Fruit fly (Drosophila melanogaster) whole organism, wandering third instar larva: ENCODE data around the gene CG44428.

Experiments used
- CG32264 ChIP-seq: fragments of 200-800 bp; sonication (Bioruptor generic); optimal IDR thresholded peaks from 2 replicates; lab custom pipeline; 2016; ENCODE audit warnings: missing biosample characterization, missing genetic modification characterization
- CG9705 ChIP-seq: fragments of 200-800 bp; sonication (Bioruptor generic); optimal IDR thresholded peaks from 2 replicates; lab custom pipeline; 2018; ENCODE audit warnings: missing biosample characterization, mild to moderate bottlenecking, missing genetic modification characterization
- CrebA ChIP-seq: fragments of 200-800 bp; sonication (Bioruptor generic); optimal IDR thresholded peaks from 2 replicates; lab custom pipeline; 2016; ENCODE audit warnings: missing biosample characterization, mild to moderate bottlenecking, missing genetic modification characterization, borderline replicate concordance
- Dfd ChIP-seq: fragments of >200 bp; optimal IDR thresholded peaks from 2 replicates; lab custom pipeline; 2017; ENCODE audit warnings: missing biosample characterization, missing genetic modification characterization
- GATAd ChIP-seq: sonication (Bioruptor generic); optimal IDR thresholded peaks from 2 replicates; lab custom pipeline; 2016; ENCODE audit warnings: missing biosample characterization, missing genetic modification characterization
- HLH106 ChIP-seq: fragments of 200-800 bp; optimal IDR thresholded peaks from 3 replicates; lab custom pipeline; 2019; ENCODE audit warnings: missing biosample characterization, mild to moderate bottlenecking, missing genetic modification characterization, moderate library complexity
- Jra ChIP-seq: sonication (Bioruptor generic); optimal IDR thresholded peaks from 2 replicates; lab custom pipeline; 2016; ENCODE audit warnings: missing biosample characterization, missing genetic modification characterization
- Mio ChIP-seq: sonication (Bioruptor generic); optimal IDR thresholded peaks from 2 replicates; lab custom pipeline; 2016; ENCODE audit warnings: missing biosample characterization, missing genetic modification characterization
- Myc ChIP-seq: fragments of >200 bp; optimal IDR thresholded peaks from 2 replicates; lab custom pipeline; 2017
- Rel ChIP-seq, 2 experiments: fragments of 200-800 bp; sonication (Bioruptor generic) in 1 of 2; optimal IDR thresholded peaks; 2 replicates in 1 of 2; 3 replicates in 1 of 2; lab custom pipeline; 2016 to 2019; ENCODE audit warnings: mild to moderate bottlenecking in 2 of 2, missing biosample characterization in 2 of 2, missing genetic modification characterization in 2 of 2, moderate library complexity in 1 of 2
- Sp1 ChIP-seq: fragments of 200-800 bp; sonication (Bioruptor generic); optimal IDR thresholded peaks from 3 replicates; lab custom pipeline; 2019; ENCODE audit warnings: missing biosample characterization, mild to moderate bottlenecking, missing genetic modification characterization, moderate library complexity
- dmrt93B ChIP-seq: fragments of 200-800 bp; sonication (Bioruptor generic); optimal IDR thresholded peaks from 2 replicates; lab custom pipeline; 2018; ENCODE audit warnings: missing biosample characterization, mild to moderate bottlenecking, missing genetic modification characterization
- fru ChIP-seq: fragments of 200-800 bp; sonication (Bioruptor generic); optimal IDR thresholded peaks from 3 replicates; lab custom pipeline; 2016; ENCODE audit warnings: missing biosample characterization, mild to moderate bottlenecking, missing genetic modification characterization
- rgr ChIP-seq: fragments of 200-800 bp; sonication (Bioruptor generic); optimal IDR thresholded peaks from 3 replicates; lab custom pipeline; 2016; ENCODE audit warnings: missing biosample characterization, mild to moderate bottlenecking, missing genetic modification characterization
- sv ChIP-seq: fragments of 200-800 bp; sonication (Bioruptor generic); optimal IDR thresholded peaks from 3 replicates; lab custom pipeline; 2016; ENCODE audit warnings: missing biosample characterization, missing genetic modification characterization
- usp ChIP-seq: fragments of >200 bp; optimal IDR thresholded peaks from 2 replicates; lab custom pipeline; 2017; ENCODE audit warnings: missing biosample characterization, missing genetic modification characterization

The CG44428 gene

DNA sequence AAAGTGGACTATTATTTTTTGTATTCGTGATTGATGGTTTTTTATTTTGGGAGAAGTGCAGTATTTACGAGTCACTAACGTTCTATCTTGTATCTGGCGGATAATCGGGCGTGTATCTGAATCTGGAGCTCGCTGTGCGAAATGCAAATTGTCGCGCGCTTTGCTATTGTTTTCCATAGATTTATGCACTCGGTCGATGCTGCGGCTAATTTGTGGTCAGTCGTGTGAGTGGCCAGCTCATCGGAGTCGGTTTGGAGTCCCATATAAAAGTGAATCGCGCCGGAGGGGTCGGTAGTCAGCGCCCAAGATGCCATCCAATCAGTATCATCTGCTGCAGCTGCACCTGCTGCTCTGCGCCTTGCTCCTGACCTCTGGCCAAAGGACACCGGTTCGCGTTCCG, 2.3 kb downstream of the CG44428 start, which contains the start of gene CG15754:
CG15754 (plus strand) TSS at position 301 of the 400 bp plus-strand sequence.
- no peak for TF ChIP-seq fru (GFP tag; lab: Kevin White, UChicago)
- no peak for TF ChIP-seq GATAd
- no peak for TF ChIP-seq dmrt93B (GFP tag; lab: Kevin White, UChicago)
- TF ChIP-seq Myc (lab: Kevin White, UChicago): no peak
- TF ChIP-seq HLH106 (tag; lab: Kevin White, UChicago): no peak
- TF ChIP-seq Jra (GFP tag; lab: Kevin White, UChicago): no peak
- no peak for TF ChIP-seq CG32264 (GFP tag; lab: Kevin White, UChicago)
- TF ChIP-seq rgr (GFP tag; lab: Kevin White, UChicago): no peak
- no peak for TF ChIP-seq CG9705 (GFP tag; lab: Kevin White, UChicago)
- TF ChIP-seq Sp1 (GFP tag; lab: Kevin White, UChicago): no peak
- TF ChIP-seq Rel (GFP tag; optimal IDR thresholded peaks at IDR 0.05; lab: Kevin White, UChicago): no peak
- TF ChIP-seq Rel (tag; optimal IDR thresholded peaks at IDR 0.05; lab: Kevin White, UChicago): no peak
- TF ChIP-seq Dfd (GFP tag; lab: Kevin White, UChicago): no peak
- TF ChIP-seq Mio (GFP tag; lab: Kevin White, UChicago): no peak
- no peak for TF ChIP-seq sv
- no peak for TF ChIP-seq CrebA (GFP tag; lab: Kevin White, UChicago)
- no peak for TF ChIP-seq usp (GFP tag; lab: Kevin White, UChicago)
